Worm (Caenorhabditis elegans) whole organism, early embryonic: ENCODE results near the gene Y17D7C.6.

Experiments used
- aly-1 ChIP-seq: sonication (generic microtip); optimal IDR thresholded peaks from 2 replicates; lab custom pipeline; 2016; ENCODE audit warnings: missing genetic modification characterization, missing compliant biosample characterization
- ama-1 ChIP-seq: fragments of 150-350 bp; optimal IDR thresholded peaks from 2 replicates; lab custom pipeline; 2014
- flt-1 ChIP-seq: fragments of 200-800 bp; sonication (Bioruptor generic); IDR thresholded peaks from 2 replicates; pipeline ENCODE4 v1.3.6; 2022; ENCODE audit warnings: missing genetic modification characterization, missing compliant biosample characterization
- hmg-4 ChIP-seq: fragments of 200-800 bp; sonication (Bioruptor generic); optimal IDR thresholded peaks from 2 replicates; lab custom pipeline; 2018; ENCODE audit warnings: mild to moderate bottlenecking, missing genetic modification characterization, missing compliant biosample characterization

DNA sequence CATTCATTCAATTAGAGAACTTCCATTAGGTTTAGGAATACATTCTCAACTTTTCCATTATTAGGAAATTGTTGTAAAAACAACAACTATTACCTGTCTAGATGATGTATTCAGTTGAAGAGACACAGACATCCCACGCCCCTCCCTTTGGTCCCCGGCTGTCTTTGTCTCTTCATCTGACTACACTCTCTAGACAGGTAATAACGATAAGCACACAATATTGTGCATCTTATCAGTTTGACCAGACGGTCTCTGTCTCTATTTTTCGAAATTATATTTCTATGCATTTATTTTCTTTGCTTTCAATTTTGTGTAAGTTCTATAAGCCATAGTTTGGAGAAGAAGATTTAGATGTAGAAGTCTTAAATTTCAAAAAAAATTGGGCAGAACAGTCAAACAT is 8.3 kb upstream of the Y17D7C.6 start, which contains the start of gene Y69H2.9:
- no peak for TF ChIP-seq aly-1 (tag; lab: Kevin White, UChicago)
- TF ChIP-seq ama-1 (lab: Kevin White, UChicago): no peak
- no peak for TF ChIP-seq flt-1
- TF ChIP-seq hmg-4 (GFP tag; lab: Kevin White, UChicago): no peak
